Fruit fly (Drosophila melanogaster) whole organism, embryonic: ENCODE measurements around the gene Nost.
A peak's percentile ranks its signal among the peaks of the same experiment; 100 is the strongest.

Experiments used
- CG10565 ChIP-seq: fragments of 200-800 bp; sonication (Bioruptor generic); optimal IDR thresholded peaks from 3 replicates; lab custom pipeline; 2016; ENCODE audit warnings: missing biosample characterization, mild to moderate bottlenecking, missing genetic modification characterization
- CG11398 ChIP-seq: fragments of 200-800 bp; sonication (Bioruptor generic); optimal IDR thresholded peaks from 2 replicates; lab custom pipeline; 2016; ENCODE audit warnings: missing biosample characterization, missing genetic modification characterization
- CG12071 ChIP-seq: fragments of 200-800 bp; sonication (Bioruptor generic); optimal IDR thresholded peaks from 3 replicates; lab custom pipeline; 2018; ENCODE audit warnings: missing biosample characterization, mild to moderate bottlenecking, missing genetic modification characterization
- CG12104 ChIP-seq: fragments of 200-800 bp; sonication (Bioruptor generic); optimal IDR thresholded peaks from 3 replicates; lab custom pipeline; 2016; ENCODE audit warnings: missing biosample characterization, missing genetic modification characterization
- CG12942 ChIP-seq: fragments of 200-800 bp; sonication (Bioruptor generic); optimal IDR thresholded peaks from 3 replicates; lab custom pipeline; 2016; ENCODE audit warnings: missing biosample characterization, missing genetic modification characterization
- CG13287 ChIP-seq: fragments of 200-800 bp; sonication (Bioruptor generic); IDR thresholded peaks from 2 replicates; pipeline ENCODE4 v1.3.6; 2022; ENCODE audit warnings: missing biosample characterization, missing genetic modification characterization; ENCODE audit not compliant: partially characterized antibody
- CG14014 ChIP-seq: fragments of 200-800 bp; sonication (Bioruptor generic); IDR thresholded peaks from 2 replicates; pipeline ENCODE4 v1.3.6; 2022; ENCODE audit warnings: missing biosample characterization, missing genetic modification characterization
- CG1603 ChIP-seq: fragments of 200-800 bp; sonication (Bioruptor generic); optimal IDR thresholded peaks from 2 replicates; lab custom pipeline; 2019; ENCODE audit warnings: missing biosample characterization, mild to moderate bottlenecking, missing genetic modification characterization, moderate library complexity
- CG1647 ChIP-seq: fragments of 200-800 bp; sonication (Bioruptor generic); optimal IDR thresholded peaks from 3 replicates; lab custom pipeline; 2016; ENCODE audit warnings: missing biosample characterization, missing genetic modification characterization
- CG16779 ChIP-seq: fragments of 200-800 bp; sonication (Bioruptor generic); IDR thresholded peaks from 2 replicates; pipeline ENCODE4 v1.3.6; 2022; ENCODE audit warnings: missing biosample characterization, missing genetic modification characterization
- CG17912 ChIP-seq: fragments of 200-800 bp; sonication (Bioruptor generic); optimal IDR thresholded peaks from 2 replicates; lab custom pipeline; 2018; ENCODE audit warnings: missing biosample characterization, mild to moderate bottlenecking, missing genetic modification characterization
- CG30431 ChIP-seq: fragments of 200-800 bp; sonication (Bioruptor generic); optimal IDR thresholded peaks from 2 replicates; lab custom pipeline; 2017; ENCODE audit warnings: missing biosample characterization, missing genetic modification characterization
- CG3065 ChIP-seq: fragments of 200-800 bp; sonication (Bioruptor generic); optimal IDR thresholded peaks from 2 replicates; lab custom pipeline; 2016; ENCODE audit warnings: missing biosample characterization, missing genetic modification characterization
- CG31365 ChIP-seq: fragments of 200-800 bp; sonication (Bioruptor generic); optimal IDR thresholded peaks from 2 replicates; lab custom pipeline; 2018; ENCODE audit warnings: missing biosample characterization, mild to moderate bottlenecking, missing genetic modification characterization
- CG31441 ChIP-seq: fragments of 200-800 bp; sonication (Bioruptor generic); IDR thresholded peaks from 2 replicates; pipeline ENCODE4 v1.3.6; 2022; ENCODE audit warnings: missing biosample characterization, missing genetic modification characterization
- CG32532 ChIP-seq: fragments of 200-800 bp; sonication (Bioruptor generic); IDR thresholded peaks from 2 replicates; pipeline ENCODE4 v1.3.6; 2022; ENCODE audit warnings: missing biosample characterization, missing genetic modification characterization
- CG3995 ChIP-seq: fragments of 200-800 bp; sonication (Bioruptor generic); optimal IDR thresholded peaks from 3 replicates; lab custom pipeline; 2016; ENCODE audit warnings: missing biosample characterization, missing genetic modification characterization
- CG4854 ChIP-seq: fragments of 200-800 bp; sonication (Bioruptor generic); optimal IDR thresholded peaks from 2 replicates; lab custom pipeline; 2016; ENCODE audit warnings: missing biosample characterization, missing genetic modification characterization, inconsistent platforms
- CG5245 ChIP-seq: fragments of 200-800 bp; sonication (Bioruptor generic); optimal IDR thresholded peaks from 3 replicates; lab custom pipeline; 2016; ENCODE audit warnings: missing biosample characterization, missing genetic modification characterization
- CG7372 ChIP-seq: fragments of 200-800 bp; sonication (Bioruptor generic); IDR thresholded peaks from 2 replicates; pipeline ENCODE4 v1.3.6; 2022; ENCODE audit warnings: missing biosample characterization, missing genetic modification characterization
- CG7987 ChIP-seq: fragments of 200-800 bp; sonication (Bioruptor generic); optimal IDR thresholded peaks from 2 replicates; lab custom pipeline; 2018; ENCODE audit warnings: missing biosample characterization, mild to moderate bottlenecking, missing genetic modification characterization, moderate library complexity
- CG8290 ChIP-seq, 3 experiments: fragments of 200-800 bp; sonication (Bioruptor generic); optimal IDR thresholded peaks; 2 replicates each; lab custom pipeline; 2016 to 2019; ENCODE audit warnings: missing biosample characterization in 3 of 3, missing genetic modification characterization in 3 of 3, mild to moderate bottlenecking in 2 of 3, moderate library complexity in 1 of 3
- CG9215 ChIP-seq: fragments of 200-800 bp; sonication (Bioruptor generic); IDR thresholded peaks from 2 replicates; pipeline ENCODE4 v1.3.6; 2022; ENCODE audit warnings: missing biosample characterization, missing genetic modification characterization
- CkIIα-i1 ChIP-seq: fragments of 200-800 bp; sonication (Bioruptor generic); IDR thresholded peaks from 2 replicates; pipeline ENCODE4 v1.3.6; 2022; ENCODE audit warnings: missing biosample characterization, missing genetic modification characterization
- Ets97D ChIP-seq: fragments of 200-800 bp; sonication (Bioruptor generic); optimal IDR thresholded peaks from 3 replicates; lab custom pipeline; 2016; ENCODE audit warnings: missing biosample characterization, missing genetic modification characterization
- Fer2 ChIP-seq: fragments of 200-800 bp; sonication (Bioruptor generic); optimal IDR thresholded peaks from 2 replicates; lab custom pipeline; 2018; ENCODE audit warnings: missing biosample characterization, mild to moderate bottlenecking, missing genetic modification characterization, moderate library complexity
- HLH3B ChIP-seq: fragments of 200-800 bp; sonication (Bioruptor generic); IDR thresholded peaks from 2 replicates; pipeline ENCODE4 v1.3.6; 2022; ENCODE audit warnings: missing biosample characterization, missing genetic modification characterization
- Hmx ChIP-seq: fragments of 200-800 bp; sonication (Bioruptor generic); optimal IDR thresholded peaks from 2 replicates; lab custom pipeline; 2016; ENCODE audit warnings: missing biosample characterization, missing genetic modification characterization
- Lim3 ChIP-seq: fragments of 200-800 bp; sonication (Bioruptor generic); IDR thresholded peaks from 2 replicates; pipeline ENCODE4 v1.3.6; 2022; ENCODE audit warnings: missing biosample characterization, missing genetic modification characterization
- Lpt ChIP-seq: fragments of >200 bp; optimal IDR thresholded peaks from 2 replicates; lab custom pipeline; 2018; ENCODE audit warnings: missing biosample characterization, missing genetic modification characterization
- Myb ChIP-seq: fragments of 200-800 bp; sonication (Bioruptor generic); optimal IDR thresholded peaks from 2 replicates; lab custom pipeline; 2016; ENCODE audit warnings: missing biosample characterization, missing genetic modification characterization
- NC2β ChIP-seq: fragments of 200-800 bp; sonication (Bioruptor generic); optimal IDR thresholded peaks from 2 replicates; lab custom pipeline; 2016; ENCODE audit warnings: missing biosample characterization, missing genetic modification characterization
- Poxn ChIP-seq: fragments of 200-800 bp; sonication (Bioruptor generic); IDR thresholded peaks from 2 replicates; pipeline ENCODE4 v1.3.6; 2022; ENCODE audit warnings: missing biosample characterization, missing genetic modification characterization
- Ptx1 ChIP-seq: fragments of 200-800 bp; sonication (Bioruptor generic); IDR thresholded peaks from 2 replicates; pipeline ENCODE4 v1.3.6; 2022; ENCODE audit warnings: missing biosample characterization, missing genetic modification characterization
- Trl ChIP-seq, 3 experiments: fragments of >200 bp in 2 of 3; fragments of 200-800 bp in 1 of 3; sonication (Bioruptor generic) in 1 of 3; optimal IDR thresholded peaks; 2 replicates in 1 of 3; 3 replicates in 2 of 3; lab custom pipeline; 2016 to 2017; ENCODE audit warnings: missing biosample characterization in 1 of 3, missing genetic modification characterization in 1 of 3
- ab ChIP-seq: fragments of 200-800 bp; sonication (Bioruptor generic); optimal IDR thresholded peaks from 2 replicates; lab custom pipeline; 2016; ENCODE audit warnings: missing biosample characterization, missing genetic modification characterization
- btn ChIP-seq: fragments of 200-800 bp; sonication (Bioruptor generic); optimal IDR thresholded peaks from 2 replicates; lab custom pipeline; 2016; ENCODE audit warnings: missing biosample characterization, missing genetic modification characterization
- cato ChIP-seq: fragments of 200-800 bp; sonication (Bioruptor generic); optimal IDR thresholded peaks from 2 replicates; lab custom pipeline; 2016; ENCODE audit warnings: missing biosample characterization, missing genetic modification characterization, borderline replicate concordance
- chif ChIP-seq, 2 experiments: fragments of 200-800 bp; sonication (Bioruptor generic); optimal IDR thresholded peaks; 3 replicates each; lab custom pipeline; 2016; ENCODE audit warnings: missing biosample characterization in 2 of 2, missing genetic modification characterization in 2 of 2
- dati ChIP-seq: fragments of 200-800 bp; sonication (Bioruptor generic); IDR thresholded peaks from 2 replicates; pipeline ENCODE4 v1.3.6; 2022; ENCODE audit warnings: missing biosample characterization, missing genetic modification characterization
- gsb-n ChIP-seq: fragments of 200-800 bp; sonication (Bioruptor generic); optimal IDR thresholded peaks from 3 replicates; lab custom pipeline; 2018; ENCODE audit warnings: missing biosample characterization, mild to moderate bottlenecking, missing genetic modification characterization
- mld ChIP-seq: fragments of 200-800 bp; sonication (Bioruptor generic); IDR thresholded peaks from 3 replicates; pipeline ENCODE4 v1.3.6; 2022; ENCODE audit warnings: missing biosample characterization, missing genetic modification characterization; ENCODE audit not compliant: partially characterized antibody
- nom ChIP-seq: fragments of 200-800 bp; sonication (Bioruptor generic); optimal IDR thresholded peaks from 2 replicates; lab custom pipeline; 2017; ENCODE audit warnings: missing biosample characterization, missing genetic modification characterization, mild to moderate bottlenecking, moderate library complexity, missing genetic modification reagents
- schlank ChIP-seq: fragments of 200-800 bp; sonication (Bioruptor generic); optimal IDR thresholded peaks from 2 replicates; lab custom pipeline; 2018; ENCODE audit warnings: missing biosample characterization, mild to moderate bottlenecking, missing genetic modification characterization
- sd ChIP-seq: fragments of 200-800 bp; sonication (Bioruptor generic); optimal IDR thresholded peaks from 3 replicates; lab custom pipeline; 2018; ENCODE audit warnings: missing biosample characterization, mild to moderate bottlenecking, missing genetic modification characterization, moderate library complexity
- sens-2 ChIP-seq: fragments of 200-800 bp; sonication (Bioruptor generic); IDR thresholded peaks from 2 replicates; pipeline ENCODE4 v1.3.6; 2022; ENCODE audit warnings: missing biosample characterization, missing genetic modification characterization
- stwl ChIP-seq: fragments of 200-800 bp; sonication (Bioruptor generic); optimal IDR thresholded peaks from 3 replicates; lab custom pipeline; 2018; ENCODE audit warnings: missing biosample characterization, mild to moderate bottlenecking, missing genetic modification characterization, moderate library complexity
- tll ChIP-seq, 2 experiments: fragments of 200-800 bp in 1 of 2; fragments of >200 bp in 1 of 2; sonication (Bioruptor generic) in 1 of 2; optimal IDR thresholded peaks; 2 replicates each; lab custom pipeline; 2017 to 2019; ENCODE audit warnings: missing biosample characterization in 2 of 2, missing genetic modification characterization in 2 of 2, mild to moderate bottlenecking in 1 of 2, moderate library complexity in 1 of 2
- tup ChIP-seq: fragments of 200-800 bp; sonication (Bioruptor generic); optimal IDR thresholded peaks from 2 replicates; lab custom pipeline; 2016; ENCODE audit warnings: missing biosample characterization, mild to moderate bottlenecking, missing genetic modification characterization, moderate library complexity
- wdn ChIP-seq: fragments of 200-800 bp; sonication (Bioruptor generic); IDR thresholded peaks from 2 replicates; pipeline ENCODE4 v1.3.6; 2022; ENCODE audit warnings: missing biosample characterization, missing genetic modification characterization
- yki ChIP-seq: fragments of >200 bp; optimal IDR thresholded peaks from 3 replicates; lab custom pipeline; 2018
- zfh1 ChIP-seq: fragments of 200-800 bp; sonication (Bioruptor generic); IDR thresholded peaks from 3 replicates; pipeline ENCODE4 v1.3.6; 2022; ENCODE audit warnings: missing biosample characterization, missing genetic modification characterization

The Nost gene

DNA sequence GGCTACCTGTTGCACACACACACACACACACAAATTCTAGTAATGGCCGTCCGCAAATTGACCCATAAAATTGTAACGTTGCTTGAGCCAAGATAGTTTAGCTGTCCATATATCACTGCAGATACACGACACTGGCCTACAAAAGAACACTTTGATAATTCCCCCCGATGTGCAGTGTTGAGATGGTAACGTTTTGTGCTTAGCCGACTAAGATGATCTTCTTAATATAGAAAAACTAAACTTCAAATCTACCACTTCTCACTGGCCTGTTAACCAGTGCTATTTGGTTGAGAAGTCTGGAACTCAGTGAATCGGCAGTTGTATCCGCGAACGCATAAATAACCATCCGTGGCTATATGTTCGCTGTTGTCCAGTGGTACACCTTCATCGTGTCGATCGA lies 38.8 kb downstream of the Nost start (continued):
- TF ChIP-seq CG13287 (GFP tag; lab: Robert Waterston, UW) = no peak
- TF ChIP-seq Lpt = no peak
- no peak for TF ChIP-seq nom
- peak; percentile 40 for TF ChIP-seq CG1603 (tag; lab: Kevin White, UChicago)
- no peak for TF ChIP-seq CG12071 (GFP tag; lab: Kevin White, UChicago)
- TF ChIP-seq CG1647 (GFP tag; lab: Kevin White, UChicago) = no peak
- no peak for TF ChIP-seq tll (GFP tag; optimal IDR thresholded peaks at IDR 0.05; lab: Kevin White, UChicago)
- TF ChIP-seq CkIIα-i1 (GFP tag; lab: Robert Waterston, UW) = no peak
- no peak for TF ChIP-seq CG17912 (GFP tag; lab: Kevin White, UChicago)
- 0 out of 2 replicates have a peak, but pooled peaks have one; percentile 12 for TF ChIP-seq HLH3B (GFP tag; lab: Robert Waterston, UW)
- TF ChIP-seq CG3065 (GFP tag; lab: Kevin White, UChicago) = no peak
- TF ChIP-seq Ptx1 (GFP tag; lab: Robert Waterston, UW) = peak; percentile 34; the same call in 1 of the 2 replicates
- no peak for TF ChIP-seq Fer2 (tag; lab: Kevin White, UChicago)
- no peak for TF ChIP-seq Ets97D
- no peak for TF ChIP-seq CG12942
- TF ChIP-seq CG7987 (GFP tag; lab: Kevin White, UChicago) = no peak
- no peak for TF ChIP-seq CG5245 (GFP tag; lab: Kevin White, UChicago)
- TF ChIP-seq CG32532 (GFP tag; lab: Robert Waterston, UW) = peak; percentile 38; the same call in 1 of the 2 replicates
- TF ChIP-seq sd (tag; lab: Kevin White, UChicago) = no peak
- TF ChIP-seq mld (GFP tag; lab: Robert Waterston, UW) = no peak
- TF ChIP-seq CG14014 = no peak
- peak; percentile 51; the same call in 2 of the 3 replicates for TF ChIP-seq zfh1 (GFP tag; lab: Robert Waterston, UW)
- no peak for TF ChIP-seq CG30431 (GFP tag; lab: Kevin White, UChicago)
- no peak for TF ChIP-seq CG8290 (GFP tag; optimal IDR thresholded peaks at IDR 0.05; lab: Kevin White, UChicago)
- TF ChIP-seq CG8290 (tag; optimal IDR thresholded peaks at IDR 0.05; lab: Kevin White, UChicago) = peak in 1 of 2 experiments; percentile 66
- no peak for TF ChIP-seq btn
- no peak for TF ChIP-seq NC2β (GFP tag; lab: Kevin White, UChicago)
- no peak for TF ChIP-seq Lim3 (GFP tag; lab: Robert Waterston, UW)
- no peak for TF ChIP-seq dati (GFP tag; lab: Robert Waterston, UW)
- TF ChIP-seq CG12104 (GFP tag; lab: Kevin White, UChicago) = no peak
- TF ChIP-seq CG31365 (tag; lab: Kevin White, UChicago) = no peak
- no peak for TF ChIP-seq CG3995 (GFP tag; lab: Kevin White, UChicago)
- TF ChIP-seq Hmx = no peak
- no peak for TF ChIP-seq CG4854 (GFP tag; lab: Kevin White, UChicago)
- TF ChIP-seq CG9215 (GFP tag; lab: Robert Waterston, UW) = no peak
- TF ChIP-seq Myb (GFP tag; lab: Kevin White, UChicago) = no peak
- TF ChIP-seq sens-2 (GFP tag; lab: Robert Waterston, UW) = no peak
- TF ChIP-seq CG11398 = no peak
- no peak for TF ChIP-seq tup
- no peak for TF ChIP-seq stwl (tag; lab: Kevin White, UChicago)
- no peak for TF ChIP-seq schlank (tag; lab: Kevin White, UChicago)
- TF ChIP-seq gsb-n (tag; lab: Kevin White, UChicago) = no peak
- no peak for TF ChIP-seq chif (GFP tag; optimal IDR thresholded peaks at IDR 0.05; lab: Kevin White, UChicago)
- TF ChIP-seq Poxn (GFP tag; lab: Robert Waterston, UW) = no peak
- no peak for TF ChIP-seq cato (GFP tag; lab: Kevin White, UChicago)
- TF ChIP-seq yki (lab: Kevin White, UChicago) = no peak
- TF ChIP-seq CG10565 = no peak
- TF ChIP-seq CG7372 (GFP tag; lab: Robert Waterston, UW) = no peak
- 0 out of 2 replicates have a peak, but pooled peaks have one; percentile 4 for TF ChIP-seq CG16779 (GFP tag; lab: Robert Waterston, UW)
- TF ChIP-seq Trl (optimal IDR thresholded peaks at IDR 0.05; lab: Kevin White, UChicago) = no peak
- no peak for TF ChIP-seq Trl (GFP tag; optimal IDR thresholded peaks at IDR 0.05; lab: Kevin White, UChicago)
- TF ChIP-seq CG31441 (GFP tag; lab: Robert Waterston, UW) = no peak
- no peak for TF ChIP-seq wdn (GFP tag; lab: Robert Waterston, UW)
- TF ChIP-seq ab = no peak
